Worm (Caenorhabditis elegans) whole organism, L2 larva: ENCODE results near the gene his-61.

Experiments
- alr-1 ChIP-seq: fragments of 150-350 bp; optimal IDR thresholded peaks from 2 replicates; lab custom pipeline; 2014; ENCODE audit warnings: missing biosample characterization, missing genetic modification characterization
- ama-1 ChIP-seq: fragments of 150-350 bp; optimal IDR thresholded peaks from 2 replicates; lab custom pipeline; 2018; ENCODE audit warnings: inconsistent platforms
- ceh-82 ChIP-seq: fragments of 150-350 bp; optimal IDR thresholded peaks from 2 replicates; lab custom pipeline; 2014; ENCODE audit warnings: missing biosample characterization, missing genetic modification characterization
- dmd-4 ChIP-seq: sonication (generic microtip); optimal IDR thresholded peaks from 2 replicates; lab custom pipeline; 2017; ENCODE audit warnings: missing biosample characterization, missing genetic modification characterization
- elt-1 ChIP-seq: fragments of 150-350 bp; optimal IDR thresholded peaks from 2 replicates; lab custom pipeline; 2014; ENCODE audit warnings: missing biosample characterization, missing genetic modification characterization
- lin-39 ChIP-seq: fragments of 150-350 bp; optimal IDR thresholded peaks from 2 replicates; lab custom pipeline; 2014; ENCODE audit warnings: missing biosample characterization, missing genetic modification reagents, missing genetic modification characterization
- mdl-1 ChIP-seq, 2 experiments: fragments of 150-350 bp in 1 of 2; sonication (generic microtip) in 1 of 2; optimal IDR thresholded peaks; 2 replicates each; lab custom pipeline; 2017; ENCODE audit warnings: missing biosample characterization in 2 of 2, missing genetic modification characterization in 2 of 2
- nhr-11 ChIP-seq: fragments of 150-350 bp; optimal IDR thresholded peaks from 2 replicates; lab custom pipeline; 2014; ENCODE audit warnings: missing biosample characterization, missing genetic modification characterization
- snpc-4 ChIP-seq: fragments of 150-350 bp; optimal IDR thresholded peaks from 2 replicates; lab custom pipeline; 2014; ENCODE audit warnings: missing biosample characterization, missing genetic modification characterization
- unc-62 ChIP-seq: fragments of 150-350 bp; optimal IDR thresholded peaks from 2 replicates; lab custom pipeline; 2014; ENCODE audit warnings: missing biosample characterization, missing genetic modification reagents, missing genetic modification characterization
- zag-1 ChIP-seq: fragments of 150-350 bp; optimal IDR thresholded peaks from 2 replicates; lab custom pipeline; 2014; ENCODE audit warnings: missing biosample characterization, missing genetic modification characterization
- ztf-11 ChIP-seq: sonication (generic microtip); optimal IDR thresholded peaks from 2 replicates; lab custom pipeline; 2017; ENCODE audit warnings: missing biosample characterization, missing genetic modification characterization

DNA sequence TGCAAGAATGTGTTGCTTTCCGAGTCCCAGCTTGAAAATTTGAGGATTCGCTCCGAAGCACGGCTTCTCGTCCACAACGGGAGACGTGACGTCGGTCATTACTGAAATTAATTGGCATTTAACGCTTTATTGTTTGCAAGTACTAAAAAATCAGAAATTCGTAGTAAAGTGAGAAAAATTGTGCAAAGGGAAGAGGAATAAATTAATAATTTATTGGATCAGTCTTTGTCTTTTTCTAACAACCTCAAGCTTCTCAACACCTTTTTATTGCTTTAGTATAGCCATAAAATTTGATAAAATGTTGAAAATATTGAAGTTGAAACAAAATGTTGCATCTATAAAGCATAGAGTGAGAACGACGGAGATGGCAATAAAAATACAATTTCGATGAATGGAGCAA lies 34.7 kb downstream of the his-61 start, which contains the start of gene tes-1:
- no peak for TF ChIP-seq nhr-11 (tag; lab: Kevin White, UChicago)
- TF ChIP-seq snpc-4 (tag; lab: Kevin White, UChicago), result no peak
- no peak for TF ChIP-seq ceh-82 (tag; lab: Kevin White, UChicago)
- TF ChIP-seq dmd-4 (tag; lab: Kevin White, UChicago), result no peak
- no peak for TF ChIP-seq unc-62 (GFP tag; lab: Kevin White, UChicago)
- no peak for TF ChIP-seq mdl-1 (tag; optimal IDR thresholded peaks at IDR 0.05; lab: Kevin White, UChicago)
- TF ChIP-seq ztf-11 (tag; lab: Kevin White, UChicago), result no peak
- no peak for TF ChIP-seq alr-1
- TF ChIP-seq zag-1 (tag; lab: Kevin White, UChicago), result no peak
- TF ChIP-seq ama-1, result no peak
- TF ChIP-seq elt-1 (tag; lab: Kevin White, UChicago), result no peak
- no peak for TF ChIP-seq lin-39 (tag; lab: Kevin White, UChicago)
